ENCODE assay signal across 2 fruit fly cellular contexts in the genomic region with DNA sequence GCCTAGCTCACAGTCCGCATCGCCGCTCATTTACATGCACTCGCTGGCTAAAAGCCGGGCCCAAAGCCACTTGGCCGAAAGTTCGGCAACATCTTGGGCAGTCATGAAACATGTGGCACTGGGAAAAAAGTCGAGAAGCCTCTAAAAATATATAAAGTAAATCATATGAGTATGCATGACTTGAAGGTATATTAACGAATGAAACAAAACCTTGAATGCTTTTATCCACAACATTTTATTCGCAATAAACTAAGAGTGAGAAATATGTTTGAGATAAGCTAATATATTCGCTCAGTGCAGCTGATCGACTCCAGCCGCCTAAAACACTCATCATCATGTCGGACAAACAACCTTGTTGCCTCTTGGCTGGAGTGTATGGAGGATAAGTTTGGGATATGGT.
TF ChIP-seq lines count a peak whose summit lies in the region.

No protein-coding gene starts in this region.

TF ChIP-seq in whole organism, embryonic, 481 proteins besides CTCF, POLR2A, EP300 and RAD21 (continued from another document):
- TF ChIP-seq sens (GFP tag; lab: Kevin White, UChicago) (peak; percentile 45), CG4820 (GFP tag; optimal IDR thresholded peaks at IDR 0.05; lab: Kevin White, UChicago) (no peak)

TF ChIP-seq in whole organism, prepupa, 60 proteins besides CTCF, POLR2A, EP300 and RAD21 (continued from another document):
- TF ChIP-seq CG10631 (GFP tag; optimal IDR thresholded peaks at IDR 0.05; lab: Kevin White, UChicago) (peak; percentile 51), CG34406 (GFP tag; optimal IDR thresholded peaks at IDR 0.05; lab: Kevin White, UChicago) (peak; percentile 31), CG6792 (GFP tag; optimal IDR thresholded peaks at IDR 0.05; lab: Kevin White, UChicago) (peak; percentile 25), CG11762 (GFP tag; optimal IDR thresholded peaks at IDR 0.05; lab: Kevin White, UChicago; ENCODE audit: insufficient read depth) (peak; percentile 1), CG8319 (GFP tag; optimal IDR thresholded peaks at IDR 0.05; lab: Kevin White, UChicago) (no peak), ss (GFP tag; optimal IDR thresholded peaks at IDR 0.05; lab: Kevin White, UChicago) (peak in 1 of 2 experiments; percentile 10), svp (GFP tag; lab: Kevin White, UChicago) (peak; percentile 77), CG6276 (GFP tag; optimal IDR thresholded peaks at IDR 0.05; lab: Kevin White, UChicago) (peak; percentile 40), CG32006 (GFP tag; optimal IDR thresholded peaks at IDR 0.05; lab: Kevin White, UChicago) (peak; percentile 64), Sox15 (GFP tag; optimal IDR thresholded peaks at IDR 0.05; lab: Kevin White, UChicago) (no peak), Hr38 (GFP tag; optimal IDR thresholded peaks at IDR 0.05; lab: Kevin White, UChicago) (no peak), Ets21C (GFP tag; optimal IDR thresholded peaks at IDR 0.05; lab: Kevin White, UChicago) (no peak), CG10669 (GFP tag; optimal IDR thresholded peaks at IDR 0.05; lab: Kevin White, UChicago) (peak; percentile 22), Met (GFP tag; optimal IDR thresholded peaks at IDR 0.05; lab: Kevin White, UChicago) (peak; percentile 54), Lpt (GFP tag; optimal IDR thresholded peaks at IDR 0.05; lab: Kevin White, UChicago) (peak; percentile 41), CG3919 (GFP tag; optimal IDR thresholded peaks at IDR 0.05; lab: Kevin White, UChicago) (peak; percentile 57), net (GFP tag; optimal IDR thresholded peaks at IDR 0.05; lab: Kevin White, UChicago) (peak; percentile 27), CG4318 (GFP tag; optimal IDR thresholded peaks at IDR 0.05; lab: Kevin White, UChicago) (peak; percentile 47), dac (GFP tag; optimal IDR thresholded peaks at IDR 0.05; lab: Kevin White, UChicago) (peak; percentile 18), cyc (GFP tag; optimal IDR thresholded peaks at IDR 0.05; lab: Kevin White, UChicago) (peak; percentile 29), CG16779 (tag; optimal IDR thresholded peaks at IDR 0.05; lab: Kevin White, UChicago) (no peak), Blimp-1 (GFP tag; optimal IDR thresholded peaks at IDR 0.05; lab: Kevin White, UChicago) (no peak), fkh (GFP tag; optimal IDR thresholded peaks at IDR 0.05; lab: Kevin White, UChicago) (no peak), Eip78C (GFP tag; lab: Kevin White, UChicago) (peak; percentile 84), Sox14 (GFP tag; optimal IDR thresholded peaks at IDR 0.05; lab: Kevin White, UChicago) (peak; percentile 32), eg (GFP tag; IDR thresholded peaks at IDR 0.05; lab: Robert Waterston, UW) (peak; percentile 56; the same call in 1 of the 3 replicates), esn (GFP tag; optimal IDR thresholded peaks at IDR 0.05; lab: Kevin White, UChicago) (no peak), CG3032 (tag; optimal IDR thresholded peaks at IDR 0.05; lab: Kevin White, UChicago) (peak; percentile 27), CG1621 (tag; optimal IDR thresholded peaks at IDR 0.05; lab: Kevin White, UChicago) (peak; percentile 21), CG8119 (GFP tag; IDR thresholded peaks at IDR 0.05; lab: Robert Waterston, UW) (peak; percentile 66; the same call in 2 of the 3 replicates), lz (GFP tag; optimal IDR thresholded peaks at IDR 0.05; lab: Kevin White, UChicago) (peak; percentile 29), CG6163 (GFP tag; IDR thresholded peaks at IDR 0.05; lab: Robert Waterston, UW) (peak; percentile 60), Eip75B (GFP tag; optimal IDR thresholded peaks at IDR 0.05; lab: Kevin White, UChicago) (peak; percentile 46), fd59A (GFP tag; optimal IDR thresholded peaks at IDR 0.05; lab: Kevin White, UChicago) (no peak), CG15336 (GFP tag; IDR thresholded peaks at IDR 0.05; lab: Robert Waterston, UW) (peak; percentile 74), Hr4 (GFP tag; optimal IDR thresholded peaks at IDR 0.05; lab: Kevin White, UChicago) (peak; percentile 61), pdm3 (GFP tag; optimal IDR thresholded peaks at IDR 0.05; lab: Kevin White, UChicago) (peak; percentile 54), acj6 (GFP tag; optimal IDR thresholded peaks at IDR 0.05; lab: Kevin White, UChicago) (peak; percentile 47)
